Fruit fly (Drosophila melanogaster) whole organism, embryonic: Measurements from ENCODE around the gene CG32829.

ENCODE experiments used
- Adf1 ChIP-seq: fragments of 200-800 bp; sonication (Bioruptor generic); IDR thresholded peaks from 2 replicates; pipeline ENCODE4 v1.3.6; 2022; ENCODE audit warnings: missing biosample characterization, missing genetic modification characterization
- Atf6 ChIP-seq: fragments of 200-800 bp; sonication (Bioruptor generic); IDR thresholded peaks from 2 replicates; pipeline ENCODE4 v1.3.6; 2022; ENCODE audit warnings: missing biosample characterization, missing genetic modification characterization
- Bgb ChIP-seq: fragments of 200-800 bp; sonication (Bioruptor generic); IDR thresholded peaks from 2 replicates; pipeline ENCODE4 v1.3.6; 2022; ENCODE audit warnings: missing biosample characterization, missing genetic modification characterization; ENCODE audit not compliant: partially characterized antibody
- Bteb2 ChIP-seq: fragments of 200-800 bp; sonication (Bioruptor generic); optimal IDR thresholded peaks from 2 replicates; lab custom pipeline; 2016; ENCODE audit warnings: missing biosample characterization, missing genetic modification characterization
- CG10366 ChIP-seq: fragments of 200-800 bp; sonication (Bioruptor generic); IDR thresholded peaks from 2 replicates; pipeline ENCODE4 v1.3.6; 2022; ENCODE audit warnings: missing biosample characterization, missing genetic modification characterization
- CG11504 ChIP-seq: fragments of 200-800 bp; sonication (Bioruptor generic); optimal IDR thresholded peaks from 3 replicates; lab custom pipeline; 2019; ENCODE audit warnings: missing biosample characterization, mild to moderate bottlenecking, missing genetic modification characterization, moderate library complexity
- CG13624 ChIP-seq: fragments of 200-800 bp; sonication (Bioruptor generic); optimal IDR thresholded peaks from 2 replicates; lab custom pipeline; 2016; ENCODE audit warnings: missing biosample characterization, missing genetic modification characterization
- CG13894 ChIP-seq: fragments of 200-800 bp; sonication (Bioruptor generic); optimal IDR thresholded peaks from 3 replicates; lab custom pipeline; 2018; ENCODE audit warnings: missing biosample characterization, mild to moderate bottlenecking, missing genetic modification characterization, moderate library complexity
- CG15479 ChIP-seq: fragments of 200-800 bp; sonication (Bioruptor generic); optimal IDR thresholded peaks from 3 replicates; lab custom pipeline; 2019; ENCODE audit warnings: missing biosample characterization, mild to moderate bottlenecking, missing genetic modification characterization, moderate library complexity
- CG16863 ChIP-seq: fragments of 200-800 bp; sonication (Bioruptor generic); optimal IDR thresholded peaks from 3 replicates; lab custom pipeline; 2016; ENCODE audit warnings: missing biosample characterization, missing genetic modification characterization
- CG17186 ChIP-seq: fragments of 200-800 bp; sonication (Bioruptor generic); optimal IDR thresholded peaks from 3 replicates; lab custom pipeline; 2017; ENCODE audit warnings: missing biosample characterization, missing genetic modification reagents, missing genetic modification characterization
- CG17568 ChIP-seq: fragments of 200-800 bp; sonication (Bioruptor generic); optimal IDR thresholded peaks from 2 replicates; lab custom pipeline; 2018; ENCODE audit warnings: missing biosample characterization, mild to moderate bottlenecking, missing genetic modification characterization, moderate library complexity
- CG2116 ChIP-seq: fragments of 200-800 bp; sonication (Bioruptor generic); optimal IDR thresholded peaks from 3 replicates; lab custom pipeline; 2018; ENCODE audit warnings: missing biosample characterization, mild to moderate bottlenecking, missing genetic modification characterization
- CG2678 ChIP-seq: fragments of 200-800 bp; sonication (Bioruptor generic); optimal IDR thresholded peaks from 3 replicates; lab custom pipeline; 2019; ENCODE audit warnings: missing biosample characterization, mild to moderate bottlenecking, missing genetic modification characterization, moderate library complexity
- CG2875 ChIP-seq: fragments of 200-800 bp; sonication (Bioruptor generic); optimal IDR thresholded peaks from 2 replicates; lab custom pipeline; 2017; ENCODE audit warnings: missing biosample characterization, mild to moderate bottlenecking, missing genetic modification characterization, missing genetic modification reagents
- CG32767 ChIP-seq: fragments of 200-800 bp; sonication (Bioruptor generic); IDR thresholded peaks from 2 replicates; pipeline ENCODE4 v1.3.6; 2022; ENCODE audit warnings: missing biosample characterization, missing genetic modification characterization
- CG7271 ChIP-seq: fragments of 200-800 bp; sonication (Bioruptor generic); optimal IDR thresholded peaks from 2 replicates; lab custom pipeline; 2018; ENCODE audit warnings: missing biosample characterization, mild to moderate bottlenecking, missing genetic modification characterization, moderate library complexity
- CG7839 ChIP-seq: fragments of 200-800 bp; sonication (Bioruptor generic); optimal IDR thresholded peaks from 3 replicates; lab custom pipeline; 2018; ENCODE audit warnings: missing biosample characterization, mild to moderate bottlenecking, missing genetic modification characterization, moderate library complexity
- CG8924 ChIP-seq: fragments of 200-800 bp; optimal IDR thresholded peaks from 3 replicates; lab custom pipeline; 2019; ENCODE audit warnings: missing biosample characterization, mild to moderate bottlenecking, missing genetic modification characterization, moderate library complexity
- Dbx ChIP-seq: fragments of 200-800 bp; sonication (Bioruptor generic); IDR thresholded peaks from 3 replicates; pipeline ENCODE4 v1.3.6; 2022; ENCODE audit warnings: missing biosample characterization, missing genetic modification characterization
- Dll ChIP-seq: fragments of 200-800 bp; sonication (Bioruptor generic); IDR thresholded peaks from 4 replicates; pipeline ENCODE4 v1.3.6; 2022; ENCODE audit warnings: missing biosample characterization, missing genetic modification characterization; ENCODE audit not compliant: partially characterized antibody
- Dref ChIP-seq: fragments of 200-800 bp; sonication (Bioruptor generic); IDR thresholded peaks from 2 replicates; pipeline ENCODE4 v1.3.6; 2022; ENCODE audit warnings: missing biosample characterization, missing genetic modification characterization
- HmgD ChIP-seq: fragments of 200-800 bp; sonication (Bioruptor generic); optimal IDR thresholded peaks from 3 replicates; lab custom pipeline; 2016; ENCODE audit warnings: missing biosample characterization, missing genetic modification characterization
- Hsf ChIP-seq: fragments of 200-800 bp; sonication (Bioruptor generic); optimal IDR thresholded peaks from 3 replicates; lab custom pipeline; 2016; ENCODE audit warnings: missing biosample characterization, missing genetic modification characterization
- Med ChIP-seq: fragments of 200-800 bp; sonication (Bioruptor generic); peaks from one replicate; lab custom pipeline; 2016; ENCODE audit warnings: missing biosample characterization, missing genetic modification characterization, mild to moderate bottlenecking, inconsistent platforms, moderate library complexity
- Meics ChIP-seq: fragments of 200-800 bp; sonication (Bioruptor generic); optimal IDR thresholded peaks from 2 replicates; lab custom pipeline; 2017; ENCODE audit warnings: missing biosample characterization, mild to moderate bottlenecking, missing genetic modification characterization
- Neu2 ChIP-seq: fragments of 200-800 bp; sonication (Bioruptor generic); optimal IDR thresholded peaks from 3 replicates; lab custom pipeline; 2016; ENCODE audit warnings: missing biosample characterization, missing genetic modification characterization, borderline replicate concordance
- Nf-YB ChIP-seq: fragments of 200-800 bp; sonication (Bioruptor generic); optimal IDR thresholded peaks from 3 replicates; lab custom pipeline; 2019; ENCODE audit warnings: missing biosample characterization, mild to moderate bottlenecking, missing genetic modification characterization, moderate library complexity
- Sin3A ChIP-seq: fragments of >200 bp; optimal IDR thresholded peaks from 2 replicates; lab custom pipeline; 2018
- Spps ChIP-seq: fragments of 200-800 bp; sonication (Bioruptor generic); optimal IDR thresholded peaks from 2 replicates; lab custom pipeline; 2018; ENCODE audit warnings: missing biosample characterization, mild to moderate bottlenecking, missing genetic modification characterization
- Sry-β ChIP-seq: fragments of 200-800 bp; sonication (Bioruptor generic); optimal IDR thresholded peaks from 2 replicates; lab custom pipeline; 2018; ENCODE audit warnings: missing biosample characterization, mild to moderate bottlenecking, missing genetic modification characterization, moderate library complexity
- Sry-δ ChIP-seq: fragments of 200-800 bp; sonication (Bioruptor generic); optimal IDR thresholded peaks from 2 replicates; lab custom pipeline; 2016; ENCODE audit warnings: missing biosample characterization, missing genetic modification characterization
- Xbp1 ChIP-seq: fragments of 200-800 bp; sonication (Bioruptor generic); optimal IDR thresholded peaks from 3 replicates; lab custom pipeline; 2016; ENCODE audit warnings: missing biosample characterization, mild to moderate bottlenecking, missing genetic modification characterization
- ato ChIP-seq: fragments of 200-800 bp; sonication (Bioruptor generic); IDR thresholded peaks from 2 replicates; pipeline ENCODE4 v1.3.6; 2022; ENCODE audit warnings: missing biosample characterization, missing genetic modification characterization; ENCODE audit not compliant: partially characterized antibody
- bbx ChIP-seq: fragments of 200-800 bp; sonication (Bioruptor generic); IDR thresholded peaks from 2 replicates; pipeline ENCODE4 v1.3.6; 2022; ENCODE audit warnings: missing biosample characterization, missing genetic modification characterization; ENCODE audit not compliant: partially characterized antibody
- cg ChIP-seq: fragments of 200-800 bp; sonication (Bioruptor generic); optimal IDR thresholded peaks from 3 replicates; lab custom pipeline; 2019; ENCODE audit warnings: missing biosample characterization, mild to moderate bottlenecking, missing genetic modification characterization, moderate library complexity
- croc ChIP-seq: fragments of 200-800 bp; sonication (Bioruptor generic); conservative IDR thresholded peaks from 3 replicates; pipeline ENCODE4 v1.3.6; 2022; ENCODE audit warnings: missing biosample characterization, missing genetic modification characterization
- esg ChIP-seq: fragments of 200-800 bp; sonication (Bioruptor generic); conservative IDR thresholded peaks from 2 replicates; pipeline ENCODE4 v1.3.6; 2022; ENCODE audit warnings: missing biosample characterization, missing genetic modification characterization
- gem ChIP-seq: fragments of 200-800 bp; sonication (Bioruptor generic); optimal IDR thresholded peaks from 2 replicates; lab custom pipeline; 2019; ENCODE audit warnings: missing biosample characterization, mild to moderate bottlenecking, missing genetic modification characterization, moderate library complexity
- nmo ChIP-seq: fragments of 200-800 bp; sonication (Bioruptor generic); optimal IDR thresholded peaks from 2 replicates; lab custom pipeline; 2018; ENCODE audit warnings: missing biosample characterization, mild to moderate bottlenecking, missing genetic modification characterization, moderate library complexity
- pfk ChIP-seq: fragments of 200-800 bp; sonication (Bioruptor generic); optimal IDR thresholded peaks from 2 replicates; lab custom pipeline; 2018; ENCODE audit warnings: missing biosample characterization, mild to moderate bottlenecking, missing genetic modification characterization, moderate library complexity
- rib ChIP-seq: fragments of 200-800 bp; sonication (Bioruptor generic); IDR thresholded peaks from 2 replicates; pipeline ENCODE4 v1.3.6; 2022; ENCODE audit warnings: missing biosample characterization, missing genetic modification characterization
- sd ChIP-seq: fragments of 200-800 bp; sonication (Bioruptor generic); optimal IDR thresholded peaks from 3 replicates; lab custom pipeline; 2018; ENCODE audit warnings: missing biosample characterization, mild to moderate bottlenecking, missing genetic modification characterization, moderate library complexity
- sim ChIP-seq: fragments of 200-800 bp; sonication (Bioruptor generic); IDR thresholded peaks from 2 replicates; pipeline ENCODE4 v1.3.6; 2022; ENCODE audit warnings: missing biosample characterization, missing genetic modification characterization
- sqz ChIP-seq: fragments of 200-800 bp; sonication (Bioruptor generic); optimal IDR thresholded peaks from 3 replicates; lab custom pipeline; 2018; ENCODE audit warnings: missing biosample characterization, mild to moderate bottlenecking, missing genetic modification characterization
- usp ChIP-seq: fragments of >200 bp; optimal IDR thresholded peaks from 2 replicates; lab custom pipeline; 2017; ENCODE audit warnings: missing biosample characterization, missing genetic modification characterization
- yki ChIP-seq: fragments of >200 bp; optimal IDR thresholded peaks from 3 replicates; lab custom pipeline; 2018

The CG32829 gene

DNA sequence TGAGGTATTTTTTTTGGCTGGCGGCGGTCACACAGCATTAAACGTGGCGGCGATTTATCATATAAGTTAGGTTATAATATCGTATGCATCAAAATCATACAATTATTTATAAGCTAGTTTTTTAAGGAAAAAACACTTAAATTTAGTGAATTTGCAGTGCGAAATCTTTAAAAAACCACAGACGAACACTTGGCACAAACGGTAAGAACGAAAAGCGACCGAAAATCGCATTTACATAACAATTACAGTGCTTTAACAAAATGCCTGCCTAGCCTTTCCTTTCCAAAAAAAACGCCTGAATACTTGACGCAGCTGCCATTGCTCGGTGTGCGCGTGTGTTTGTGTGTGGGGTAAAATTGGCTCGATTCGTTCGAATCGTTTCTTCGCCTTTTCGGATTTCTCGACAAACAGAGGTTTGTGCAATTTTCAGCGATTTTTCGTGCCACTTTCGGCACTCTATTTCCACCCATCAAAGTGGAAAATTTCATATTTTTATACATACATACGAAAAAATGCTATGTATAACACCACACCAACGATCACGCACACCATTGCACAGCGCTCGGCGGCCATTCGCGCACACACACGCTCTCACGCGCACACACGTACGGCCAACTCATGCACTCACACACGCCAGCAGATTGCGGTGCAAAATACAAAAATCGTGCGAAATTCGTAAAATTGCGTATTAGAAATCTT is 4.6 kb upstream of the CG32829 start, which contains the start of gene Hrb27C (continued):
- peak; percentile 57 for TF ChIP-seq sqz (GFP tag; lab: Kevin White, UChicago)
- TF ChIP-seq usp (GFP tag; lab: Kevin White, UChicago), result no peak
- no peak for TF ChIP-seq Hsf
- peak; percentile 91 for TF ChIP-seq CG32767 (GFP tag; lab: Robert Waterston, UW)
- no peak for TF ChIP-seq Dref (GFP tag; lab: Robert Waterston, UW)
- peak; percentile 58 for TF ChIP-seq sd (tag; lab: Kevin White, UChicago)
- TF ChIP-seq Med, result peak; percentile 68
- TF ChIP-seq Spps (tag; lab: Kevin White, UChicago), result no peak
- no peak for TF ChIP-seq Atf6 (GFP tag; lab: Robert Waterston, UW)
- peak; percentile 15 for TF ChIP-seq CG8924
- TF ChIP-seq CG15479, result peak; percentile 96
- peak; percentile 50; the same call in 1 of the 3 replicates for TF ChIP-seq Dbx (GFP tag; lab: Robert Waterston, UW)
- peak; percentile 81 for TF ChIP-seq rib (GFP tag; lab: Robert Waterston, UW)
- peak; percentile 97 for TF ChIP-seq cg (GFP tag; lab: Kevin White, UChicago)
- TF ChIP-seq Adf1 (GFP tag; lab: Robert Waterston, UW), result 0 out of 2 replicates have a peak, but pooled peaks have one; percentile 7
- peak; percentile 53; the same call in 1 of the 2 replicates for TF ChIP-seq bbx (GFP tag; lab: Robert Waterston, UW)
- peak; percentile 54 for TF ChIP-seq CG13624 (GFP tag; lab: Kevin White, UChicago)
- peak; percentile 40; the same call in 1 of the 2 replicates for TF ChIP-seq Bgb (GFP tag; lab: Robert Waterston, UW)
- peak; percentile 11 for TF ChIP-seq CG17568 (GFP tag; lab: Kevin White, UChicago)

DNA sequence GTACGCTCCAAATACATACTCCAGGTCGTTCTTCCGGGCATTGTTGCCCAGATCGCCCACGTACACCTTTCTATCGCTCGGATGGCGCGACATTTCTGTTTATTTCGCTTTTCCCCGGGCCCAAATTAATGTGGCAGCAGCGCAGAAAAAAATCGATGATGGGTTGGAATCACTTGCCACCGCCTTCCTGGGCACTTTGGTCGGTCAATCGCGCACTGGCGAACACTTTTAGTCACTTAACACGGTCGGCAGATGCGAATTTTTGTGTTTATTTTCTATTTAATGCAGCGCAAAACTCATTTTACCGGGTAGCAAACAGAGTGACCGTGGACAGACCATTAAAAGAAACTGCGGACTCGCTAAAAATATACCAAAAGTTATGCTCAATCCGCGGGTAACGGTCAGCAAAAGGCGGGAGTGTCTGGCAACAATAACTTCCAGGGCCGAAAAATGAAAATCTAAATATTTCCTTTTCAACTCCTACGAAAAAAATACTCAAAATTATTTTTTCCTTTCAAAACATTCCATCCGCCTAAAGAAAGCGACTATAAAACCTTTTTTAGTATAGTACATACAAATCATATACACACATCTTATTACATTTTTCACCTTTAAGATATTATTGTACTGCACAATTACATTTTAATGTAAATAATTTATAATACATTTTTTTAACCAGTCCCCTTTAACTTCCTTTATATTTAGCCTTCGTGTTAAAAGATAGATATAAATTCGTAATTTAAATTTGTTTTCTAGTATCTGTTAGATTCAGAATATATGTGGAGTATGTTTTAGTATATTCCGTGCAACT is 3.8 kb upstream of the CG32829 start, which contains the start of gene x16:
Gene x16, minus strand, starts transcription at position 361 of the 811 bp plus-strand sequence.
- TF ChIP-seq Sry-β (GFP tag; lab: Kevin White, UChicago) (no peak), CG7271 (tag; lab: Kevin White, UChicago) (no peak), CG17186 (GFP tag; lab: Kevin White, UChicago) (no peak), Nf-YB (no peak), Xbp1 (peak; percentile 10), sim (GFP tag; lab: Robert Waterston, UW) (no peak), CG2875 (GFP tag; lab: Kevin White, UChicago) (no peak), HmgD (GFP tag; lab: Kevin White, UChicago) (no peak), nmo (peak; percentile 30), CG10366 (GFP tag; lab: Robert Waterston, UW) (no peak), CG16863 (no peak), ato (no peak), CG7839 (tag; lab: Kevin White, UChicago) (no peak), pfk (GFP tag; lab: Kevin White, UChicago) (no peak), croc (GFP tag; lab: Robert Waterston, UW) (no peak), gem (tag; lab: Kevin White, UChicago) (peak; percentile 15), Dll (GFP tag; lab: Robert Waterston, UW) (no peak), CG11504 (tag; lab: Kevin White, UChicago) (peak; percentile 35), esg (GFP tag; lab: Robert Waterston, UW) (no peak), CG2678 (tag; lab: Kevin White, UChicago) (peak; percentile 12), yki (no peak), CG13894 (tag; lab: Kevin White, UChicago) (no peak), Bteb2 (GFP tag; lab: Kevin White, UChicago) (no peak), Sin3A (lab: Kevin White, UChicago) (peak; percentile 76), CG2116 (no peak), Neu2 (GFP tag; lab: Kevin White, UChicago) (no peak), Sry-δ (GFP tag; lab: Kevin White, UChicago) (peak; percentile 5), Meics (GFP tag; lab: Kevin White, UChicago) (no peak)
